Worm (Caenorhabditis elegans): ENCODE measurements around the gene Y73C8B.9.

The Y73C8B.9 gene

DNA sequence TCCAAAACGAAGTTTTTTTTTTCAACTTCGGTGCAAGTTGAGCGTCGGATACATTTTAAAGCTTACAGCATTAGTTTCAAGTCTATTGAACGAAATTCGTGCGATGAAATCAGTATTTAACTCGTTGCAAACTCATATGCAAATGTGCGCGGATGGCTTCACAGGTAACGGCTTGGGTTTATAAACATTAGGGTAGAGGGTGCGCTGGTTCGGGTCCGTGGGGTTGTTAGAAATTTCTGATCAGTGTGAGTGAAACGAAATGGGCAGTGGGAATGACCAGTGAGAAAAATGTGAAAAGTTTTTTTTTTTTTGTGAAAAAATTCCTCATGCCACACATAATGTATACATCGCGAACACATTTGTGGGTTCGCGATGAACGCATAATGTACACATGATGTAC lies 30.2 kb upstream of the Y73C8B.9 start:
- no peak for TF ChIP-seq nhr-12 (tag; optimal IDR thresholded peaks at IDR 0.05)
- no peak for TF ChIP-seq nhr-2 (tag; optimal IDR thresholded peaks at IDR 0.05)
- no peak for TF ChIP-seq lin-32 (GFP tag; optimal IDR thresholded peaks at IDR 0.05)
- no peak for TF ChIP-seq pha-4 (tag; optimal IDR thresholded peaks at IDR 0.05)
- TF ChIP-seq ham-2 (GFP tag; optimal IDR thresholded peaks at IDR 0.05) = no peak
- no peak for TF ChIP-seq sem-2 (GFP tag; optimal IDR thresholded peaks at IDR 0.05)
- no peak for TF ChIP-seq unc-39 (tag; optimal IDR thresholded peaks at IDR 0.05)
- TF ChIP-seq M03D4.4 (tag; optimal IDR thresholded peaks at IDR 0.05) = no peak
- no peak for TF ChIP-seq nhr-237 (tag; optimal IDR thresholded peaks at IDR 0.05)
- no peak for TF ChIP-seq nhr-28 (tag; optimal IDR thresholded peaks at IDR 0.05)
- no peak for TF ChIP-seq hlh-1 (tag; optimal IDR thresholded peaks at IDR 0.05)
- TF ChIP-seq ceh-39 (tag; optimal IDR thresholded peaks at IDR 0.05) = no peak
- TF ChIP-seq unc-120 (tag; optimal IDR thresholded peaks at IDR 0.05; ENCODE audit: poor library complexity, severe bottlenecking) = no peak
- no peak for TF ChIP-seq ztf-11 (tag; optimal IDR thresholded peaks at IDR 0.05)
- no peak for TF ChIP-seq nhr-76 (tag; optimal IDR thresholded peaks at IDR 0.05)
- TF ChIP-seq sptf-1 (tag; optimal IDR thresholded peaks at IDR 0.05) = no peak

DNA sequence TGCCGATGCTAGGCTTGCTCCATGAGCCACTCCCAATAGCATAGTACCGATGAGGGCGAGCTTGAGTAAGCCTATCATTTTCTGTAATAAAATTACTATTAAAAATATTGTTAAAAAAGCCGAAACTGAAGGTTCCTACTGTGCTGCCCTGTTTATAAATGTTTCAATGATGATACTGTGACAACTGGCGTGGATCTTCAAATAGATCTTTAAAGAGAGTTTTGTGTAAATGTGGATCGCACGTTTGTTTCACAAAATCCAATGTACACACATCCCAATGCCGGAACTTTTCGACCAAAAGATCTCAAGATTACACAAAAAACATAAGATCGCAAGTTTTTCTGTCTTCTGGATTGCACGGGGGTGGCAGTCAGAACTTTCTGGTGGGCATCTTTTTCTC lies 27.9 kb upstream of the Y73C8B.9 start, which contains the start of gene C36C5.14:
C36C5.14 (minus strand) TSS at position 101 of the 400 bp plus-strand sequence.
- TF ChIP-seq ces-1 (GFP tag; optimal IDR thresholded peaks at IDR 0.05) (no peak), ham-2 (GFP tag; optimal IDR thresholded peaks at IDR 0.05) (no peak), blmp-1 (tag; optimal IDR thresholded peaks at IDR 0.05) (no peak), M03D4.4 (tag; optimal IDR thresholded peaks at IDR 0.05) (no peak), lin-13 (tag; optimal IDR thresholded peaks at IDR 0.05) (no peak), unc-39 (tag; optimal IDR thresholded peaks at IDR 0.05) (no peak), flh-1 (GFP tag; optimal IDR thresholded peaks at IDR 0.05) (no peak), zip-8 (tag; optimal IDR thresholded peaks at IDR 0.05) (no peak), pha-4 (tag; optimal IDR thresholded peaks at IDR 0.05) (no peak), sem-2 (GFP tag; optimal IDR thresholded peaks at IDR 0.05) (no peak), nhr-2 (tag; optimal IDR thresholded peaks at IDR 0.05) (no peak), lsy-2 (tag; optimal IDR thresholded peaks at IDR 0.05) (no peak), drap-1 (GFP tag; optimal IDR thresholded peaks at IDR 0.05) (no peak), elt-1 (tag; optimal IDR thresholded peaks at IDR 0.05; ENCODE audit: borderline replicate concordance, insufficient read depth) (no peak), nhr-76 (tag; optimal IDR thresholded peaks at IDR 0.05) (no peak), ceh-39 (tag; optimal IDR thresholded peaks at IDR 0.05) (no peak), bed-3 (GFP tag; optimal IDR thresholded peaks at IDR 0.05) (no peak)

- TF ChIP-seq nhr-2 (tag; optimal IDR thresholded peaks at IDR 0.05) (no peak), nhr-12 (tag; optimal IDR thresholded peaks at IDR 0.05) (no peak), blmp-1 (tag; optimal IDR thresholded peaks at IDR 0.05) (no peak), mls-2 (tag; optimal IDR thresholded peaks at IDR 0.05) (no peak), drap-1 (GFP tag; optimal IDR thresholded peaks at IDR 0.05) (no peak), bed-3 (GFP tag; optimal IDR thresholded peaks at IDR 0.05) (no peak), ham-2 (GFP tag; optimal IDR thresholded peaks at IDR 0.05) (no peak), flh-1 (GFP tag; optimal IDR thresholded peaks at IDR 0.05) (no peak), lin-32 (GFP tag; optimal IDR thresholded peaks at IDR 0.05) (no peak), ceh-39 (tag; optimal IDR thresholded peaks at IDR 0.05) (no peak), nhr-237 (tag; optimal IDR thresholded peaks at IDR 0.05) (no peak), sptf-1 (tag; optimal IDR thresholded peaks at IDR 0.05) (no peak), ceh-83 (GFP tag; optimal IDR thresholded peaks at IDR 0.05) (no peak), M03D4.4 (tag; optimal IDR thresholded peaks at IDR 0.05) (no peak), tbx-8 (GFP tag; optimal IDR thresholded peaks at IDR 0.05) (no peak), sem-2 (GFP tag; optimal IDR thresholded peaks at IDR 0.05) (no peak), ces-1 (GFP tag; optimal IDR thresholded peaks at IDR 0.05) (no peak), snpc-4 (tag; optimal IDR thresholded peaks at IDR 0.05) (no peak), cnd-1 (tag; optimal IDR thresholded peaks at IDR 0.05) (no peak), mab-5 (tag; optimal IDR thresholded peaks at IDR 0.05) (no peak)
These were observed 27.1 kb upstream of the Y73C8B.9 start, which contains the start of gene C36C5.4 for ce11 chrV:3166260-3166659. Gene C36C5.4 (plus strand): TSS chrV:3166560.

ce11 chrV:3168650-3169049 lies 24.7 kb upstream of the Y73C8B.9 start, which contains the start of gene C36C5.15:
Gene C36C5.15 (minus strand): TSS chrV:3168750.
- no peak for TF ChIP-seq mls-2 (tag; optimal IDR thresholded peaks at IDR 0.05)

DNA sequence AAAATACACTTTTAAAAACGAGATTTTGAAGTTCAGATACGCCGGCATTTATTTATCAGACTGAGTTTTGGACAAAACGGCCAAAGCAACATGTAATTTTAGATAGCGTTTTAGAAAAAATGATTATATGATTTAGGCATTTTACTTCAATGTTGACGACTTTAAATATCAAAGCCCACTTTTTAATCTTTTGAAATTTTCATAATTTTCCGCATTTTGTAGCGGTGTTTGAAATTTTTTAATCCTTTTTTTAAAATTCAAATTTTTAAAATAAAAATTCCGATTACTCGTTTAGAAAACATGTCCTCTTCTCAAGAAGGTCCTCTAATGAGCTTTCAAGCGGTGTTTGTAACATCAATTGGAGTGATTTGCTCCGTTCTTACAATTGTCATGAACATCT lies 23.5 kb upstream of the Y73C8B.9 start, which contains the start of gene srbc-6:
srbc-6 (plus strand) TSS at position 301 of the 400 bp plus-strand sequence.
- no peak for TF ChIP-seq ceh-39 (tag; optimal IDR thresholded peaks at IDR 0.05)
- no peak for TF ChIP-seq cnd-1 (tag; optimal IDR thresholded peaks at IDR 0.05)
- no peak for TF ChIP-seq nhr-28 (tag; optimal IDR thresholded peaks at IDR 0.05)
- TF ChIP-seq nhr-2 (tag; optimal IDR thresholded peaks at IDR 0.05) = no peak
- no peak for TF ChIP-seq mls-2 (tag; optimal IDR thresholded peaks at IDR 0.05)
- TF ChIP-seq ceh-43 (GFP tag; optimal IDR thresholded peaks at IDR 0.05) = no peak
- TF ChIP-seq ceh-83 (GFP tag; optimal IDR thresholded peaks at IDR 0.05) = no peak
- TF ChIP-seq bed-3 (GFP tag; optimal IDR thresholded peaks at IDR 0.05) = no peak
- no peak for TF ChIP-seq blmp-1 (tag; optimal IDR thresholded peaks at IDR 0.05)
- TF ChIP-seq zip-8 (tag; optimal IDR thresholded peaks at IDR 0.05) = no peak
- TF ChIP-seq pha-4 (tag; optimal IDR thresholded peaks at IDR 0.05) = no peak
- no peak for TF ChIP-seq mab-5 (tag; optimal IDR thresholded peaks at IDR 0.05)
- no peak for TF ChIP-seq unc-39 (tag; optimal IDR thresholded peaks at IDR 0.05)
- TF ChIP-seq ces-1 (GFP tag; optimal IDR thresholded peaks at IDR 0.05) = no peak
- TF ChIP-seq nhr-237 (tag; optimal IDR thresholded peaks at IDR 0.05) = no peak
